Fruit fly (Drosophila melanogaster) whole organism, embryonic: ENCODE measurements around the gene CG14052.
A peak's percentile ranks its signal among the peaks of the same experiment; 100 is the strongest.

Experiments
- Bdp1 ChIP-seq: fragments of 200-800 bp; sonication (Bioruptor generic); optimal IDR thresholded peaks from 3 replicates; lab custom pipeline; 2016; ENCODE audit warnings: missing biosample characterization, missing genetic modification characterization
- CG1233 ChIP-seq: fragments of 200-800 bp; sonication (Bioruptor generic); optimal IDR thresholded peaks from 4 replicates; lab custom pipeline; 2018; ENCODE audit warnings: missing biosample characterization, mild to moderate bottlenecking, missing genetic modification characterization
- CG13424 ChIP-seq: fragments of 200-800 bp; sonication (Bioruptor generic); optimal IDR thresholded peaks from 2 replicates; lab custom pipeline; 2019; ENCODE audit warnings: missing biosample characterization, mild to moderate bottlenecking, missing genetic modification characterization, moderate library complexity
- CG13775 ChIP-seq: fragments of 200-800 bp; sonication (Bioruptor generic); optimal IDR thresholded peaks from 3 replicates; lab custom pipeline; 2017; ENCODE audit warnings: missing biosample characterization, mild to moderate bottlenecking, missing genetic modification characterization
- CG14710 ChIP-seq: fragments of 200-800 bp; sonication (Bioruptor generic); optimal IDR thresholded peaks from 3 replicates; lab custom pipeline; 2019; ENCODE audit warnings: missing biosample characterization, mild to moderate bottlenecking, missing genetic modification characterization, moderate library complexity
- CG17802 ChIP-seq: fragments of 200-800 bp; sonication (Bioruptor generic); optimal IDR thresholded peaks from 2 replicates; lab custom pipeline; 2018; ENCODE audit warnings: missing biosample characterization, mild to moderate bottlenecking, missing genetic modification characterization, moderate library complexity
- CG18262 ChIP-seq: fragments of 200-800 bp; optimal IDR thresholded peaks from 3 replicates; lab custom pipeline; 2019; ENCODE audit warnings: missing biosample characterization, mild to moderate bottlenecking, missing genetic modification characterization, moderate library complexity
- CG18599 ChIP-seq: fragments of 200-800 bp; sonication (Bioruptor generic); optimal IDR thresholded peaks from 3 replicates; lab custom pipeline; 2017; ENCODE audit warnings: missing biosample characterization, missing genetic modification characterization, mild to moderate bottlenecking, moderate library complexity, missing genetic modification reagents
- CG2116 ChIP-seq: fragments of 200-800 bp; sonication (Bioruptor generic); optimal IDR thresholded peaks from 3 replicates; lab custom pipeline; 2018; ENCODE audit warnings: missing biosample characterization, mild to moderate bottlenecking, missing genetic modification characterization
- CG31388 ChIP-seq: fragments of 200-800 bp; sonication (Bioruptor generic); optimal IDR thresholded peaks from 2 replicates; lab custom pipeline; 2016; ENCODE audit warnings: missing biosample characterization, missing genetic modification characterization
- CG33213 ChIP-seq: fragments of 200-800 bp; sonication (Bioruptor generic); optimal IDR thresholded peaks from 3 replicates; lab custom pipeline; 2016; ENCODE audit warnings: missing biosample characterization, missing genetic modification characterization
- CG4360 ChIP-seq: fragments of 200-800 bp; sonication (Bioruptor generic); IDR thresholded peaks from 2 replicates; pipeline ENCODE4 v1.3.6; 2022; ENCODE audit warnings: missing biosample characterization, missing genetic modification characterization
- CG6254 ChIP-seq: fragments of 200-800 bp; sonication (Bioruptor generic); optimal IDR thresholded peaks from 3 replicates; lab custom pipeline; 2017; ENCODE audit warnings: mild to moderate bottlenecking, missing biosample characterization, missing genetic modification reagents, missing genetic modification characterization
- CG7745 ChIP-seq: fragments of 200-800 bp; sonication (Bioruptor generic); optimal IDR thresholded peaks from 2 replicates; lab custom pipeline; 2018; ENCODE audit warnings: missing biosample characterization, mild to moderate bottlenecking, missing genetic modification characterization, moderate library complexity
- CG7839 ChIP-seq: fragments of 200-800 bp; sonication (Bioruptor generic); optimal IDR thresholded peaks from 3 replicates; lab custom pipeline; 2018; ENCODE audit warnings: missing biosample characterization, mild to moderate bottlenecking, missing genetic modification characterization, moderate library complexity
- CG8089 ChIP-seq: fragments of 200-800 bp; sonication (Bioruptor generic); optimal IDR thresholded peaks from 3 replicates; lab custom pipeline; 2016; ENCODE audit warnings: missing biosample characterization, missing genetic modification characterization
- CG8359 ChIP-seq: fragments of 200-800 bp; sonication (Bioruptor generic); optimal IDR thresholded peaks from 2 replicates; lab custom pipeline; 2017; ENCODE audit warnings: missing biosample characterization, mild to moderate bottlenecking, missing genetic modification characterization, borderline replicate concordance
- CG8765 ChIP-seq: fragments of 200-800 bp; sonication (Bioruptor generic); IDR thresholded peaks from 2 replicates; pipeline ENCODE4 v1.3.6; 2022; ENCODE audit warnings: missing biosample characterization, missing genetic modification characterization
- CG8944 ChIP-seq: fragments of 200-800 bp; sonication (Bioruptor generic); optimal IDR thresholded peaks from 3 replicates; lab custom pipeline; 2016; ENCODE audit warnings: missing biosample characterization, missing genetic modification characterization
- CG9437 ChIP-seq: fragments of 200-800 bp; sonication (Bioruptor generic); optimal IDR thresholded peaks from 2 replicates; lab custom pipeline; 2018; ENCODE audit warnings: missing biosample characterization, mild to moderate bottlenecking, missing genetic modification characterization
- Ets97D ChIP-seq: fragments of 200-800 bp; sonication (Bioruptor generic); optimal IDR thresholded peaks from 3 replicates; lab custom pipeline; 2016; ENCODE audit warnings: missing biosample characterization, missing genetic modification characterization
- Fer1 ChIP-seq: fragments of 200-800 bp; sonication (Bioruptor generic); optimal IDR thresholded peaks from 2 replicates; lab custom pipeline; 2017; ENCODE audit warnings: missing biosample characterization, mild to moderate bottlenecking, missing genetic modification characterization
- HLH4C ChIP-seq: fragments of 200-800 bp; sonication (Bioruptor generic); IDR thresholded peaks from 3 replicates; pipeline ENCODE4 v1.3.6; 2022; ENCODE audit warnings: missing biosample characterization, missing genetic modification characterization; ENCODE audit not compliant: partially characterized antibody
- Hr51 ChIP-seq, 2 experiments: fragments of 200-800 bp; sonication (Bioruptor generic); optimal IDR thresholded peaks; 2 replicates in 1 of 2; 3 replicates in 1 of 2; lab custom pipeline; 2016 to 2018; ENCODE audit warnings: missing biosample characterization in 2 of 2, missing genetic modification characterization in 2 of 2, mild to moderate bottlenecking in 1 of 2, moderate library complexity in 1 of 2
- Myb ChIP-seq: fragments of 200-800 bp; sonication (Bioruptor generic); optimal IDR thresholded peaks from 2 replicates; lab custom pipeline; 2016; ENCODE audit warnings: missing biosample characterization, missing genetic modification characterization
- Side ChIP-seq: fragments of 200-800 bp; sonication (Bioruptor generic); optimal IDR thresholded peaks from 2 replicates; lab custom pipeline; 2016; ENCODE audit warnings: missing biosample characterization, missing genetic modification characterization
- Sox100B ChIP-seq: fragments of 200-800 bp; sonication (Bioruptor generic); optimal IDR thresholded peaks from 3 replicates; lab custom pipeline; 2018; ENCODE audit warnings: missing biosample characterization, mild to moderate bottlenecking, missing genetic modification characterization
- YL-1 ChIP-seq: fragments of 200-800 bp; sonication (Bioruptor generic); optimal IDR thresholded peaks from 3 replicates; lab custom pipeline; 2017; ENCODE audit warnings: missing biosample characterization, mild to moderate bottlenecking, missing genetic modification characterization
- ac ChIP-seq: fragments of 200-800 bp; sonication (Bioruptor generic); optimal IDR thresholded peaks from 3 replicates; lab custom pipeline; 2017; ENCODE audit warnings: missing biosample characterization, mild to moderate bottlenecking, missing genetic modification characterization
- amos ChIP-seq: fragments of 200-800 bp; sonication (Bioruptor generic); IDR thresholded peaks from 2 replicates; pipeline ENCODE4 v1.3.6; 2022; ENCODE audit warnings: missing biosample characterization, missing genetic modification characterization; ENCODE audit not compliant: partially characterized antibody
- ara ChIP-seq: fragments of 200-800 bp; sonication (Bioruptor generic); IDR thresholded peaks from 2 replicates; pipeline ENCODE4 v1.3.6; 2022; ENCODE audit warnings: missing biosample characterization, missing genetic modification characterization
- ase ChIP-seq: fragments of 200-800 bp; sonication (Bioruptor generic); IDR thresholded peaks from 3 replicates; pipeline ENCODE4 v1.3.6; 2022; ENCODE audit warnings: missing biosample characterization, missing genetic modification characterization
- bcd ChIP-seq: fragments of 200-800 bp; sonication (Bioruptor generic); optimal IDR thresholded peaks from 2 replicates; lab custom pipeline; 2017; ENCODE audit warnings: missing biosample characterization, mild to moderate bottlenecking, missing genetic modification characterization
- dm ChIP-seq: fragments of 200-800 bp; sonication (Bioruptor generic); optimal IDR thresholded peaks from 3 replicates; lab custom pipeline; 2016; ENCODE audit warnings: missing biosample characterization, missing genetic modification characterization
- dpn ChIP-seq, 2 experiments: fragments of 200-800 bp; sonication (Bioruptor generic); optimal IDR thresholded peaks; 3 replicates each; lab custom pipeline; 2016; ENCODE audit warnings: missing biosample characterization in 2 of 2, missing genetic modification characterization in 2 of 2
- ems ChIP-seq: fragments of 200-800 bp; sonication (Bioruptor generic); optimal IDR thresholded peaks from 3 replicates; lab custom pipeline; 2016; ENCODE audit warnings: missing biosample characterization, missing genetic modification characterization
- gfzf ChIP-seq: fragments of 200-800 bp; sonication (Bioruptor generic); optimal IDR thresholded peaks from 2 replicates; lab custom pipeline; 2016; ENCODE audit warnings: missing biosample characterization, mild to moderate bottlenecking, missing genetic modification characterization, moderate library complexity
- grau ChIP-seq: fragments of 200-800 bp; optimal IDR thresholded peaks from 3 replicates; lab custom pipeline; 2019; ENCODE audit warnings: missing biosample characterization, mild to moderate bottlenecking, missing genetic modification characterization, moderate library complexity
- grn ChIP-seq: fragments of 200-800 bp; sonication (Bioruptor generic); optimal IDR thresholded peaks from 3 replicates; lab custom pipeline; 2017; ENCODE audit warnings: missing biosample characterization, missing genetic modification characterization
- jumu ChIP-seq: fragments of 200-800 bp; sonication (Bioruptor generic); optimal IDR thresholded peaks from 3 replicates; lab custom pipeline; 2016; ENCODE audit warnings: missing biosample characterization, missing genetic modification characterization
- mirr ChIP-seq: fragments of 200-800 bp; sonication (Bioruptor generic); optimal IDR thresholded peaks from 3 replicates; lab custom pipeline; 2018; ENCODE audit warnings: missing biosample characterization, mild to moderate bottlenecking, missing genetic modification characterization
- nerfin-2 ChIP-seq: fragments of 200-800 bp; sonication (Bioruptor generic); IDR thresholded peaks from 2 replicates; pipeline ENCODE4 v1.3.6; 2022; ENCODE audit warnings: missing biosample characterization, missing genetic modification characterization; ENCODE audit not compliant: partially characterized antibody
- onecut ChIP-seq: fragments of 200-800 bp; sonication (Bioruptor generic); IDR thresholded peaks from 2 replicates; pipeline ENCODE4 v1.3.6; 2022; ENCODE audit warnings: missing biosample characterization, missing genetic modification characterization
- pfk ChIP-seq: fragments of 200-800 bp; sonication (Bioruptor generic); optimal IDR thresholded peaks from 2 replicates; lab custom pipeline; 2018; ENCODE audit warnings: missing biosample characterization, mild to moderate bottlenecking, missing genetic modification characterization, moderate library complexity
- prd ChIP-seq, 3 experiments: fragments of >200 bp in 2 of 3; fragments of 200-800 bp in 1 of 3; sonication (Bioruptor generic) in 1 of 3; optimal IDR thresholded peaks in 2 of 3; IDR thresholded peaks in 1 of 3; 2 replicates in 2 of 3; 3 replicates in 1 of 3; pipeline versions ENCODE4 v1.3.6 to Lab custom; 2017 to 2022; ENCODE audit warnings: missing biosample characterization in 1 of 3, missing genetic modification characterization in 1 of 3
- sens ChIP-seq: fragments of 200-800 bp; sonication (Bioruptor generic); peaks from one replicate; lab custom pipeline; 2016; ENCODE audit warnings: missing biosample characterization, missing genetic modification characterization
- slou ChIP-seq: fragments of 200-800 bp; sonication (Bioruptor generic); optimal IDR thresholded peaks from 3 replicates; lab custom pipeline; 2016; ENCODE audit warnings: missing biosample characterization, missing genetic modification characterization
- sna ChIP-seq: fragments of 200-800 bp; sonication (Bioruptor generic); IDR thresholded peaks from 2 replicates; pipeline ENCODE4 v1.3.6; 2022; ENCODE audit warnings: missing biosample characterization, missing genetic modification characterization; ENCODE audit not compliant: partially characterized antibody
- sob ChIP-seq: fragments of 200-800 bp; sonication (Bioruptor generic); IDR thresholded peaks from 2 replicates; pipeline ENCODE4 v1.3.6; 2022; ENCODE audit warnings: missing biosample characterization, missing genetic modification characterization
- sqz ChIP-seq: fragments of 200-800 bp; sonication (Bioruptor generic); optimal IDR thresholded peaks from 3 replicates; lab custom pipeline; 2018; ENCODE audit warnings: missing biosample characterization, mild to moderate bottlenecking, missing genetic modification characterization

Gene CG14052

dm6 chrX:2184563-2184962 is 39.0 kb upstream of the CG14052 start, which contains the start of the genes Nmd3 and CG17776 (continued):
- no peak for TF ChIP-seq CG17802 (tag; lab: Kevin White, UChicago)
- TF ChIP-seq CG6254 = peak; percentile 40
- peak; percentile 17 for TF ChIP-seq grau (tag; lab: Kevin White, UChicago)
- peak; percentile 15 for TF ChIP-seq Myb (GFP tag; lab: Kevin White, UChicago)
- no peak for TF ChIP-seq prd (optimal IDR thresholded peaks at IDR 0.05; lab: Kevin White, UChicago)
- no peak for TF ChIP-seq prd (GFP tag; IDR thresholded peaks at IDR 0.05; lab: Robert Waterston, UW)
- TF ChIP-seq CG13424 = peak; percentile 5
- TF ChIP-seq CG31388 (GFP tag; lab: Kevin White, UChicago) = no peak
- TF ChIP-seq sens = peak; percentile 50
- no peak for TF ChIP-seq CG13775 (GFP tag; lab: Kevin White, UChicago)
- TF ChIP-seq amos (GFP tag; lab: Robert Waterston, UW) = peak; percentile 47; the same call in 1 of the 2 replicates
- no peak for TF ChIP-seq CG8765
- no peak for TF ChIP-seq CG7839 (tag; lab: Kevin White, UChicago)
- peak in 1 of 2 experiments; percentile 5 for TF ChIP-seq dpn (GFP tag; optimal IDR thresholded peaks at IDR 0.05; lab: Kevin White, UChicago)
- peak; percentile 77 for TF ChIP-seq CG2116
- TF ChIP-seq Ets97D (GFP tag; lab: Kevin White, UChicago) = peak; percentile 38
- peak; percentile 33 for TF ChIP-seq bcd (GFP tag; lab: Kevin White, UChicago)
- TF ChIP-seq Bdp1 (GFP tag; lab: Kevin White, UChicago) = peak; percentile 28
- no peak for TF ChIP-seq pfk
- TF ChIP-seq CG4360 = no peak
- peak; percentile 46 for TF ChIP-seq YL-1
- TF ChIP-seq gfzf (GFP tag; lab: Kevin White, UChicago) = peak; percentile 6
- TF ChIP-seq grn (GFP tag; lab: Kevin White, UChicago) = no peak
- TF ChIP-seq CG1233 = no peak
- no peak for TF ChIP-seq CG33213 (GFP tag; lab: Kevin White, UChicago)
- TF ChIP-seq CG8089 (GFP tag; lab: Kevin White, UChicago) = no peak
- TF ChIP-seq ase (GFP tag; lab: Robert Waterston, UW) = no peak
- TF ChIP-seq CG7745 (tag; lab: Kevin White, UChicago) = no peak
- TF ChIP-seq ems (GFP tag; lab: Kevin White, UChicago) = no peak
- TF ChIP-seq CG18262 (tag; lab: Kevin White, UChicago) = peak; percentile 7
- peak; percentile 49 for TF ChIP-seq Fer1 (GFP tag; lab: Kevin White, UChicago)
- no peak for TF ChIP-seq Hr51 (GFP tag; optimal IDR thresholded peaks at IDR 0.05; lab: Kevin White, UChicago)
- no peak for TF ChIP-seq ac (GFP tag; lab: Kevin White, UChicago)
- TF ChIP-seq Side = peak; percentile 11
- peak; percentile 82 for TF ChIP-seq nerfin-2 (GFP tag; lab: Robert Waterston, UW)
- TF ChIP-seq CG8359 (GFP tag; lab: Kevin White, UChicago) = no peak
- TF ChIP-seq CG18599 (GFP tag; lab: Kevin White, UChicago) = no peak
- peak; percentile 77 for TF ChIP-seq sna (GFP tag; lab: Robert Waterston, UW)
- TF ChIP-seq sob = no peak
- no peak for TF ChIP-seq CG9437 (GFP tag; lab: Kevin White, UChicago)
- TF ChIP-seq dm (GFP tag; lab: Kevin White, UChicago) = peak; percentile 93
- TF ChIP-seq HLH4C (GFP tag; lab: Robert Waterston, UW) = peak; percentile 88
- TF ChIP-seq onecut (GFP tag; lab: Robert Waterston, UW) = 0 out of 2 replicates have a peak, but pooled peaks have one; percentile 6
- TF ChIP-seq Sox100B = no peak
- no peak for TF ChIP-seq slou (GFP tag; lab: Kevin White, UChicago)
- TF ChIP-seq ara = no peak
- no peak for TF ChIP-seq CG8944 (GFP tag; lab: Kevin White, UChicago)
- TF ChIP-seq mirr (GFP tag; lab: Kevin White, UChicago) = no peak
- TF ChIP-seq jumu (GFP tag; lab: Kevin White, UChicago) = no peak
- peak; percentile 45 for TF ChIP-seq CG14710 (tag; lab: Kevin White, UChicago)
- TF ChIP-seq sqz (GFP tag; lab: Kevin White, UChicago) = no peak
